Fruit fly (Drosophila melanogaster) Kc167 (cell line): ENCODE measurements around the gene pn.
A peak's percentile ranks its signal among the peaks of the same experiment; 100 is the strongest.

Experiments
- Myc ChIP-seq: fragments of >200 bp; optimal IDR thresholded peaks from 2 replicates; lab custom pipeline; 2017; ENCODE audit warnings: missing external identifiers
- Sin3A ChIP-seq: fragments of >200 bp; optimal IDR thresholded peaks from 2 replicates; lab custom pipeline; 2018; ENCODE audit warnings: missing external identifiers
- h ChIP-seq: fragments of >200 bp; optimal IDR thresholded peaks from 3 replicates; lab custom pipeline; 2018; ENCODE audit warnings: missing external identifiers
- insv ChIP-seq: fragments of >200 bp; optimal IDR thresholded peaks from 3 replicates; lab custom pipeline; 2018; ENCODE audit warnings: missing external identifiers
- psq ChIP-seq: fragments of >200 bp; optimal IDR thresholded peaks from 2 replicates; lab custom pipeline; 2017; ENCODE audit warnings: missing external identifiers
- ttk ChIP-seq: sonication (Bioruptor generic); optimal IDR thresholded peaks from 2 replicates; lab custom pipeline; 2017; ENCODE audit warnings: missing external identifiers

Gene pn

DNA sequence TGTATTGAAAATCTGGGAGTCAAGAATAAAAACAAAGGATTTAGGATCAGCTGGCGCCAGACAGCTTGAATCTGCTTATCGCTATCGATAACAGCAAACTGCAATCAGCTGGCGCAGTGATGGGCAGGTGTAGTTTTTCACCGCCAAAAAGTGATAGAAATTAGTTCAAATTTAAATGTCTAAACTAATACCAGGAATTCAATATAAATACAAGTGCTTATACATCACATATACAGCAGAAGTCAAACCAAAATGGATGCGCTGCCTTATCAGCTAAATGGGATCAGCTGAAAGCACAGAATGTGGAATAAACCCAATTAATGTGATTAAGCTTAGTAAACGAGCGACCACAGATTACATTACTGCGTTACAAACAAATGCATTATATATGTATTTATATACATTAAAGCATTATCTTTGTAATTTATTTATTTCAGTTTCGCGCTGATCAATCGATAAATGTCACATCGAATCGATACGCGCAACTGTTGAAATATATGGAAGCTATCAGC lies at the start of gene pn:
Gene pn (plus strand): TSS at position 462 of the 512 bp plus-strand sequence.
- TF ChIP-seq h (lab: Kevin White, UChicago) (no peak), Sin3A (lab: Kevin White, UChicago) (no peak), Myc (lab: Kevin White, UChicago) (no peak), psq (lab: Kevin White, UChicago) (no peak)

DNA sequence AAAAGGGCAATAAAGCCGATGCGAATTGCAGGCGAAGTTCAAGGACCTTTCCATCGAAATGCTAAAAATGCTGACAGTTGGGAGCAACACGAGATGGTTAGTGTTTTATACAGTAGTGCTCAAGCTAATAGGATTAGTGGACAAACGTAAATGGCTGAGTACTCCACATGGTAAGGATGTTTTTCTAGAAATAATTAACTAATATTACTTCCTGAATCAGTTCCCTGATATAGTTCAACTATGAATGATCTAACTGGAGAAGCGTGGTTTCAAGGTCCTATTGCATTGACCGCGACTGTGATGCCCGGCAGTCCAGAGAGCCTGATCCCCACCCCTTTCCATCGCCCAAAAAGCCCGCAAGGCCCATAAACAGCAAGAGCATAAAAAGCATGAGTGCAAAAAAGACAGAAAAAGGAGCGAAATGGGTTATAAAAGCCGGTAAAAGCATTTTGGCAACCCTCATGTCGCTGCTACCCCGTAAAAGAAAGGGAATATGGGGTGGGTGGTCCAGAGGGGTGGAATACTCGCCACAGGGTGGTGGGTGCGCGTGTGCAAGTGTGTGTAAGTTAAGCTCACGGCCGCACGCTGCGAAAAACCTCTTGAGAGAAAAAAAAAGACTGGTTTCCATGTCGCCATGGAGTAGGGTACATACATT lies 46.7 kb upstream of the pn start:
- TF ChIP-seq h (lab: Kevin White, UChicago) (no peak), insv (lab: Kevin White, UChicago) (no peak), psq (lab: Kevin White, UChicago) (no peak), ttk (no peak), Sin3A (lab: Kevin White, UChicago) (no peak), Myc (lab: Kevin White, UChicago) (no peak)

DNA sequence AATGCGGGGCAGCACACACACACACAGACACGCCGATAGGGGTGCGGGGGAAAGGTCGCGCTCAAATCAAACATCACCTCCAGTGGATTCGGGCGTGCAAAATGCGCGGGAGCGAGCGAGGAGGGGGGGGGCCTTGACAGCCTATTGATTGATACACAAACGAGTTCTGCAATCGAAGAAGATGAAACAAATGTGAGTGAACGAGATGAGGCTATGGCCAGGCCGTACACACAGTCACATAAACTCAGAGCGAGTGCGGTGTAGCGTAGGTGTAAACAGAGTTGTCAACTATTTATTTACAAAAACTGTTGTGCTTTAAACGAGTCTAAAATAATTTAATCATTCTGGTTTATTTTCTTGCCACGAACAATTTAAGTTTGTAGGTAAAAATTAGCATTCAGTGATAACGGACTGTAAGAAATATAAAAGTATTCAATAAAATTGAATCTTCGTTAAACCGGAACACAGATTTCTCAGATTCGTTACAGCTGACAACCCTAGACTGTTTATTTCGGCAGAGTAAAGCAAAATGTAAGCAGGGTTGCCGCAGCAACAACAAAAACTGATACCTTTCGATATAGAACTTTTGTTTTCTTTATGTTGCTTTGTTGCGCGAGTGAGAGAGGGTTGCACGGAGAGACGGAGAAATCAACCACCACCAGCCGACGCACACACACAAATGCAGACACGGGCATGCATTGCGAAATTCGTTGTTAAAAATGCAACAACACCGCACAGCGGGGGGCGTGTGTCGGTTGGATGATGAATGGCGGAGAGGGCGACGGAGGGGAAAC lies 45.8 kb upstream of the pn start:
- TF ChIP-seq Myc (lab: Kevin White, UChicago) = no peak
- peak; percentile 81 for TF ChIP-seq ttk

DNA sequence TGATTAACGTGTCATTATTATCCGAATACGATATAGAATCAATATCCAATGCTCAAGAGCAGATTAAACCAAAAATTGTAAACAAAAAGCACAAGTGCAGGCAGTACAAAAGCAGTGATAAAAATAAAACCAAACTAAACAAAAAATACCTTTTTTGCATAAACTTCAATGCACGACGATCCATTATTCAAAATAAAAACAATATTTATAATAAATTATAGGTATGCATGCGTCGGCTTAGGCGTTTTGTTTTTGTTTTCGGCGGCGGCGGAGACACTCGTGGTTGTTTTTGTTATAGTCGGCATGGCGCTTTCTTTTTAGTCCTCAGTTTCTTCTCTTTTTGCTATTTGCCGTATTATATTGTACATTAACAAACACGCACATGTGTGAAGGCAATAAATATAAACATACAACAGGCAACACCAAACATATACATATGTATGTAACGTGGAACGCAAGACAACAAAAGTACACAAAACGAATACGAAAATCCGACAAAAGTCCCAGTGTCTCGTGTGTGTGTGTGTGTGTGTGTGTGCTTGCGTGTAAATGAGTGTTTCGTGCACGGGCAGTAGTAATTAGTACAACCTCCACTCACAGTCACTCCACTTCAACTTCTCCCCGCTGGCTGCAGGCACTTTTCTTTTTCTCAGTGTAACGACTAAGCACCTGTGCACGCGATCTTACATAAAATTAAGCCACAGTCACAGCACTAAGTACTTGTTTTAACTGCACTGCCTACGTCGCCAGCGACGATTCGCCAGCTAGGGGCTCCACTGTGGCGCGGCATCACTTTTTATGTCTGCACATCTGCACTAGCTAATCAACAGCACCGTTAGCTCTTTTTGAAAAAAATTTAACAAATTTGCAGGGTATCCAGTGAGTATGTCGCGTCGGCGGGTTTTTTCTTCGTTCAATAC lies 44.9 kb upstream of the pn start:
- TF ChIP-seq ttk = no peak
- TF ChIP-seq h (lab: Kevin White, UChicago) = no peak
- no peak for TF ChIP-seq psq (lab: Kevin White, UChicago)
- no peak for TF ChIP-seq Myc (lab: Kevin White, UChicago)
- TF ChIP-seq insv (lab: Kevin White, UChicago) = no peak
- TF ChIP-seq Sin3A (lab: Kevin White, UChicago) = no peak

DNA sequence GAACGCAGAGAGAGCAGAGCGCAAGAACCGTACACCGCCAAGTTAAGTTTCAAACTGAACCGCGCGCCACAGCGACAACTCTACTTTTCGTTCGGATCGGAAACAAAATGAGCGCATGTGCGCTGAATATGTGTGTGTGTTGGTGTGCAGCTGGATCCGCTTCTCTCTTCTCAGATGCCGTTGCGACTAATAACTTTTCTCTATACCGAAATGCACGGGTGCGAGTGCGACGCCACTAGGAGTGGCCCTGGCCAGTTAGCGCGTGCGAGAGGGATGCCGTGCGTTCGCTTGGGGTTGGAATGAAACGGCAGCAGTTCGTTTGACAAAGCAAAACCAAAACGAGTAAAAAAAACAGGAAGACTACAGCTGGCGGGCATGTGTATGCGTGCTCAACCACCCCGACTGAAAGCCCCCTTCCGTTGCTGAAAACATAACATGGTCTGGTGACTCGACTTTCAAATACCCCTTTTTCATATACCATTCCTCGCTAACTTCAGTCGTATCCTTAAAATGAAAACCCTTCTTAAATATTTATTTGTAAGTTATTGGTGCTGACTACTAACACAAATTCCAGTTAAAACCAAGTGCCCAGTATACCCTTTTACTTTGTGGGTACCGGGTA lies 44.1 kb upstream of the pn start:
- TF ChIP-seq psq (lab: Kevin White, UChicago) (no peak), Myc (lab: Kevin White, UChicago) (no peak), insv (lab: Kevin White, UChicago) (no peak), h (lab: Kevin White, UChicago) (no peak), ttk (no peak), Sin3A (lab: Kevin White, UChicago) (no peak)

DNA sequence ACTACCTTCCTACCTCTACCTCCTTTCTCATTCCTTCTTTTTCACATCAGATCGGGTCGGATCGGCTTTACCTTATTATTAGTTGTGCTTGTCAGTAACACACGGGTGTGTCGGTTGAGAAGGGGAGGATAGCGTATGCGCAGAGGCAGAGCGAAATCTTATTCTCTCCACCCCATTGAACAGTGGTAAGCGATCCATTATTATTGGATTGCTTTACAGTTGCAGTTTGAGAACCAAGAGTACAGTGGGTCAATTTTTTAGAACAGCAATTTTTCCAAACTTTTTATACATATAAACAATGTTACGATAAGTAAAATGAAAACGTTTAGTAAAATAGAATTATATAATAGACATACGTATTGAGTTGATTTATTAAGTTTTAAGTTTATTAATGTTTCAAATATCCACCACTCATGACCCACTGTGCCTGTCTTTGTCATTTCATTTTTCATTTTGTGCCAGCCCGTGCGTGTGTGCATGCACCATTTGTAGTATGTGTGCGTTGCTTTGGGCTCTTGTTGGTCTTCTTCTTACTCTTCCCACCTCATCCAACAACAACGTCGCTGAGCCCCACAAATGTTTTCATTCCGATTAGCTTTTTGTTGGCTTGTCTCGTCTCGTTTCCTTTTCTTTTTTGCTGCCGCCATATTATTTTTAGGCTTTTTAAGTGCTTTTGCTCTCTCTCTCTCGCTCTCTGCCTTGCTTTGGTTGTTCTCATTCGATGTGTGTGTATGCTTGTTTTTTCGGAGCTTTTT lies 43.2 kb upstream of the pn start:
- TF ChIP-seq psq (lab: Kevin White, UChicago) (no peak), Myc (lab: Kevin White, UChicago) (no peak), h (lab: Kevin White, UChicago) (no peak), insv (lab: Kevin White, UChicago) (no peak), Sin3A (lab: Kevin White, UChicago) (no peak), ttk (no peak)

DNA sequence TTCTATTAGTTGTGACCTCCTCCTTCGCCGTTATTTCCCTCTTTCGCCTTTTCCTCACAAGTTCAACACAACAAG lies 42.8 kb upstream of the pn start, which contains the start of gene ph-p:
Gene ph-p (minus strand): TSS at position 30 of the 75 bp plus-strand sequence.
- TF ChIP-seq psq (lab: Kevin White, UChicago) (no peak), Myc (lab: Kevin White, UChicago) (no peak), Sin3A (lab: Kevin White, UChicago) (no peak), insv (lab: Kevin White, UChicago) (no peak), h (lab: Kevin White, UChicago) (no peak), ttk (no peak)

DNA sequence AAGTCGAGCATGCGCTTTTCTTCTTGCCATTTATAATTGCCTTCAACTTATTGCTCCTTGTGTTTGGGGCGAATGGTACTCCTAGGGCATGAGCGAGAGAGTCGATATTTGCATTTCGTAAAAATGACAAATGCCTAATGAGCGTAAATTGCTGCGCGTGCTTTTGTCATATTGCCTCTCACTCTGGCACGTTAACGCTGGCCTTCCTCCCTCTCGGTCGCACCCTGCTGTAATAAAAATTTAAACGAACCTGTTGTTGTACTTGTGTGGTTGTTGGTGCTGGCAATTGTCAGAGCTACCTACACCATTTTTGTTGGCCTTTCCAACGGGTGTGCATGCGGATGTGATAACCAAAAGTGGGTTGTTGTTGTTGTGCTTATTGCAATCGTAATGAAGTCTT lies 42.6 kb upstream of the pn start:
- TF ChIP-seq psq (lab: Kevin White, UChicago) = no peak
- no peak for TF ChIP-seq Sin3A (lab: Kevin White, UChicago)
- no peak for TF ChIP-seq Myc (lab: Kevin White, UChicago)
- TF ChIP-seq h (lab: Kevin White, UChicago) = no peak
- no peak for TF ChIP-seq insv (lab: Kevin White, UChicago)
- no peak for TF ChIP-seq ttk

DNA sequence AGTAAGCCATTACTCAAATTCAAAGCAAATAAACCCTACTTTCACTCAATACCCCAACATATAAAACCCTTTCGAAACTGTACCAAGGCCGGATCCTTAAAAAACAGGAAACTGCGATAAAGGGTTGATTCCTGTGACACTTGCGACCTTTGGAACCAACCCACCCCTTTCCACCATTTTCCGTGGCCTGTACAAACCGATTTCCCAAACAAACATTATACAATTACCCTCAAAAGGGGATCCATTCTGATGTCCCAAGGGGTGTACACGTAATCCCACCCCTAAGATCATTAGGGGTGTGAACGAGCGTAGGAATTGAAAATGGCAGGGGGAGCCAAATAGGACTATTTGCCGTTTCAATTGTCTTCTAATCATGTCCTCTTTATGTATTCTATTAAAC lies 41.4 kb upstream of the pn start:
- TF ChIP-seq insv (lab: Kevin White, UChicago) = no peak
- TF ChIP-seq ttk = no peak
- TF ChIP-seq psq (lab: Kevin White, UChicago) = no peak
- TF ChIP-seq h (lab: Kevin White, UChicago) = no peak
- no peak for TF ChIP-seq Myc (lab: Kevin White, UChicago)
- TF ChIP-seq Sin3A (lab: Kevin White, UChicago) = no peak

DNA sequence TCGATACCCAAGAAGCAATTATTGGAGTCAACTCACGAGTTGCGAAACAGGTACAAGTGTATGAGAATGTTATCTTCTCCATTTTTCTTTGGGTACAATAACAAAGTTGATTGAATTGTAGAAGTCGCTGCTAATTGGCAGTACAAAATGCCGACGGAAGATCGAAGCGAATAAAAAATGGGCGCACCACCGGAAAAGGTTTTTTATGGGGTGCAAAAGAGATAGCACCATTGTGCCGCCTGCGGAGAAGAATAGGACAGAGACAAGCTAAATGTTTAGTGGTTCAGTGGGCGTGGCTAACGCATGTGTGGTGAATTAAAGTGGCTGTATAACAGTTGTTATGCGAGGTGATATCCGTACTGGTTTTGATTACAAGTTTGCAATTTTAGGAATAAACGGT lies 40.5 kb upstream of the pn start:
- no peak for TF ChIP-seq h (lab: Kevin White, UChicago)
- no peak for TF ChIP-seq Sin3A (lab: Kevin White, UChicago)
- TF ChIP-seq Myc (lab: Kevin White, UChicago) = no peak
- no peak for TF ChIP-seq ttk
